Fruit fly (Drosophila melanogaster): Measurements from ENCODE around the gene CG5916.
A peak's percentile ranks its signal among the peaks of the same experiment; 100 is the strongest.

CG5916 gene

dm6 chr3R:16146632-16147453 is at the start of gene CG5916, which contains the start of gene Mic26-27:
CG5916 (plus strand) TSS chr3R:16147029.
Mic26-27 (minus strand) TSS chr3R:16146855.
- TF ChIP-seq CG8478 (optimal IDR thresholded peaks at IDR 0.05), result no peak
- TF ChIP-seq CTCF (optimal IDR thresholded peaks at IDR 0.05), result peak; percentile 0 to 16

- no peak for TF ChIP-seq CTCF (optimal IDR thresholded peaks at IDR 0.05)
- no peak for TF ChIP-seq CG8478 (optimal IDR thresholded peaks at IDR 0.05)
Measured at dm6 chr3R:16097661-16098329, 49.0 kb upstream of the CG5916 start.

- peak in 1 of 2 experiments; percentile 40 for TF ChIP-seq CTCF (optimal IDR thresholded peaks at IDR 0.05)
- no peak for TF ChIP-seq CG8478 (optimal IDR thresholded peaks at IDR 0.05)
Measured at dm6 chr3R:16098333-16099267, 48.2 kb upstream of the CG5916 start, which contains the start of the genes Mhcl and Akt. Mhcl (minus strand) TSS chr3R:16098761. Akt (plus strand) TSS chr3R:16099228.

- TF ChIP-seq CTCF (optimal IDR thresholded peaks at IDR 0.05) (no peak), CG8478 (optimal IDR thresholded peaks at IDR 0.05) (peak; percentile 78)
Measured at dm6 chr3R:16099268-16100240, 47.3 kb upstream of the CG5916 start.

dm6 chr3R:16105813-16106480 is 40.9 kb upstream of the CG5916 start:
- TF ChIP-seq CTCF (optimal IDR thresholded peaks at IDR 0.05) (no peak), CG8478 (optimal IDR thresholded peaks at IDR 0.05) (no peak)

- TF ChIP-seq CG8478 (optimal IDR thresholded peaks at IDR 0.05) (no peak), CTCF (optimal IDR thresholded peaks at IDR 0.05) (no peak)
Measured at dm6 chr3R:16113124-16113523, 33.7 kb upstream of the CG5916 start.

- TF ChIP-seq CTCF (optimal IDR thresholded peaks at IDR 0.05) (no peak), CG8478 (optimal IDR thresholded peaks at IDR 0.05) (no peak)
Measured at dm6 chr3R:16115861-16116260, 31.0 kb upstream of the CG5916 start, which contains the start of gene Sb. Sb (plus strand) TSS chr3R:16116161.

dm6 chr3R:16117359-16117758 is 29.5 kb upstream of the CG5916 start:
- TF ChIP-seq CG8478 (optimal IDR thresholded peaks at IDR 0.05) (no peak), CTCF (optimal IDR thresholded peaks at IDR 0.05) (no peak)

- no peak for TF ChIP-seq CTCF (optimal IDR thresholded peaks at IDR 0.05)
- TF ChIP-seq CG8478 (optimal IDR thresholded peaks at IDR 0.05), result no peak
Measured at dm6 chr3R:16119441-16119840, 27.4 kb upstream of the CG5916 start.

dm6 chr3R:16128471-16128870 is 18.4 kb upstream of the CG5916 start:
- TF ChIP-seq CG8478 (optimal IDR thresholded peaks at IDR 0.05), result no peak
- TF ChIP-seq CTCF (optimal IDR thresholded peaks at IDR 0.05), result no peak

- no peak for TF ChIP-seq CG8478 (optimal IDR thresholded peaks at IDR 0.05)
- TF ChIP-seq CTCF (optimal IDR thresholded peaks at IDR 0.05), result no peak
Measured at dm6 chr3R:16135616-16136015, 11.2 kb upstream of the CG5916 start.

dm6 chr3R:16148712-16149111 is 1.9 kb downstream of the CG5916 start:
- TF ChIP-seq CTCF (optimal IDR thresholded peaks at IDR 0.05), result no peak
- TF ChIP-seq CG8478 (optimal IDR thresholded peaks at IDR 0.05), result no peak

dm6 chr3R:16151239-16151860 is 4.5 kb downstream of the CG5916 start, which contains the start of gene Fer2:
Fer2 (minus strand) TSS chr3R:16151312.
- no peak for TF ChIP-seq CTCF (optimal IDR thresholded peaks at IDR 0.05)
- no peak for TF ChIP-seq CG8478 (optimal IDR thresholded peaks at IDR 0.05)
